Worm (Caenorhabditis elegans): ENCODE measurements around the gene glb-22.

DNA sequence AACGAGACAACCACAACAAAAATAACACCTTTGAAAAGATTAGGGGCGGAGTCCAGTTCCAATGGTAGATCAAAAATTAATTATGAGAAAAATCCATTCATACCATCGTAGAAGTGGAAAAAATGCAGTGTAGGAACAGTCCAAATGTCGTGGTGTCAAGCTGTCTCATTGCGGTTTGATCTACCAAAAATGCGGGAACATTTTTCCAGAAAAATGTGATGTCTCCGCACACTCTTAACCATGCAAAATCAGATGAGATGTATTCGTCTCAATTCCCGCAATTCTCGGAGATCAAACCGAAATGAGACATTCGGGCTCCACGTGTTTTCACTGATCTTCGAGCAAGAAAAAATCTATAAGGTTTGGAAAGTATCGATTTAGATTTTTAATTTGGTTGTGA is 6.0 kb upstream of the glb-22 start:
- TF ChIP-seq elt-3 (tag; optimal IDR thresholded peaks at IDR 0.05) (no peak), nhr-76 (tag; optimal IDR thresholded peaks at IDR 0.05) (no peak), nhr-28 (tag; optimal IDR thresholded peaks at IDR 0.05) (no peak), sem-2 (GFP tag; optimal IDR thresholded peaks at IDR 0.05) (no peak), nhr-12 (tag; optimal IDR thresholded peaks at IDR 0.05) (no peak), snpc-4 (tag; optimal IDR thresholded peaks at IDR 0.05) (no peak), nhr-237 (tag; optimal IDR thresholded peaks at IDR 0.05) (no peak), ces-1 (GFP tag; optimal IDR thresholded peaks at IDR 0.05) (no peak), elt-1 (tag; optimal IDR thresholded peaks at IDR 0.05; ENCODE audit: borderline replicate concordance, insufficient read depth) (no peak), blmp-1 (tag; optimal IDR thresholded peaks at IDR 0.05) (no peak), flh-1 (GFP tag; optimal IDR thresholded peaks at IDR 0.05) (no peak)
